Worm (Caenorhabditis elegans): Measurements from ENCODE around the gene K05F1.9.

The K05F1.9 gene

ce11 chrII:5774120-5774519 lies 26.9 kb downstream of the K05F1.9 start, which contains the start of the genes dmd-5 and F10C1.1:
Gene dmd-5, minus strand, starts transcription at chrII:5774220.
Gene F10C1.1, plus strand, starts transcription at chrII:5774229.
- TF ChIP-seq ceh-22 (tag; optimal IDR thresholded peaks at IDR 0.05) (no peak), hlh-13 (GFP tag; optimal IDR thresholded peaks at IDR 0.05) (no peak), ceh-45 (GFP tag; IDR thresholded peaks at IDR 0.05) (no peak), hlh-8 (tag; optimal IDR thresholded peaks at IDR 0.05) (no peak), ceh-31 (tag; optimal IDR thresholded peaks at IDR 0.05) (no peak), nhr-11 (tag; optimal IDR thresholded peaks at IDR 0.05) (no peak), ceh-2 (tag; optimal IDR thresholded peaks at IDR 0.05) (no peak), ceh-48 (tag; optimal IDR thresholded peaks at IDR 0.05) (no peak), pag-3 (tag; optimal IDR thresholded peaks at IDR 0.05; ENCODE audit: borderline replicate concordance) (no peak), fkh-6 (tag; optimal IDR thresholded peaks at IDR 0.05) (no peak), tbx-2 (tag; optimal IDR thresholded peaks at IDR 0.05) (no peak), ceh-24 (tag; optimal IDR thresholded peaks at IDR 0.05) (no peak), zip-5 (tag; optimal IDR thresholded peaks at IDR 0.05) (no peak), che-1 (tag; optimal IDR thresholded peaks at IDR 0.05) (no peak), fax-1 (tag; optimal IDR thresholded peaks at IDR 0.05) (no peak), unc-55 (GFP tag; optimal IDR thresholded peaks at IDR 0.05) (no peak), F13H6.1 (tag; optimal IDR thresholded peaks at IDR 0.05) (no peak), gmeb-2 (tag; optimal IDR thresholded peaks at IDR 0.05) (no peak)

- TF ChIP-seq sox-4 (tag; optimal IDR thresholded peaks at IDR 0.05) = peak; percentile 56
- no peak for TF ChIP-seq mec-3 (tag; optimal IDR thresholded peaks at IDR 0.05; ENCODE audit: borderline replicate concordance)
- TF ChIP-seq dmd-4 (tag; optimal IDR thresholded peaks at IDR 0.05; ENCODE audit: borderline replicate concordance) = no peak
- TF ChIP-seq pros-1 (tag; optimal IDR thresholded peaks at IDR 0.05) = no peak
- no peak for TF ChIP-seq K02D7.2 (tag; optimal IDR thresholded peaks at IDR 0.05)
- no peak for TF ChIP-seq ets-4 (tag; optimal IDR thresholded peaks at IDR 0.05)
- no peak for TF ChIP-seq ceh-19 (GFP tag; optimal IDR thresholded peaks at IDR 0.05)
- peak; percentile 59 for TF ChIP-seq hlh-13 (GFP tag; optimal IDR thresholded peaks at IDR 0.05)
- peak; percentile 30 for TF ChIP-seq unc-42 (tag; optimal IDR thresholded peaks at IDR 0.05)
- TF ChIP-seq ceh-48 (tag; optimal IDR thresholded peaks at IDR 0.05) = peak; percentile 33
- TF ChIP-seq nhr-11 (tag; optimal IDR thresholded peaks at IDR 0.05) = no peak
- no peak for TF ChIP-seq F13H6.1 (tag; optimal IDR thresholded peaks at IDR 0.05)
- no peak for TF ChIP-seq K09A11.1 (tag; optimal IDR thresholded peaks at IDR 0.05; ENCODE audit: insufficient read depth)
- TF ChIP-seq Y22D7AL.16 (tag; optimal IDR thresholded peaks at IDR 0.05) = peak; percentile 18
- TF ChIP-seq pha-4 (tag; optimal IDR thresholded peaks at IDR 0.05) = no peak
- peak; percentile 48 for TF ChIP-seq hlh-6 (tag; optimal IDR thresholded peaks at IDR 0.05)
- TF ChIP-seq syd-9 (tag; optimal IDR thresholded peaks at IDR 0.05) = peak; percentile 35
- peak; percentile 87 for TF ChIP-seq elt-2 (tag; optimal IDR thresholded peaks at IDR 0.05)
- TF ChIP-seq npax-4 (tag; optimal IDR thresholded peaks at IDR 0.05) = no peak
- TF ChIP-seq sdc-2 (tag; optimal IDR thresholded peaks at IDR 0.05) = peak; percentile 48
- peak; percentile 53 for TF ChIP-seq pat-9 (tag; optimal IDR thresholded peaks at IDR 0.05)
- no peak for TF ChIP-seq tbx-7 (tag; optimal IDR thresholded peaks at IDR 0.05)
- peak; percentile 38 for TF ChIP-seq fax-1 (tag; optimal IDR thresholded peaks at IDR 0.05)
- peak; percentile 37 for TF ChIP-seq ceh-18 (tag; optimal IDR thresholded peaks at IDR 0.05)
- peak; percentile 48 for TF ChIP-seq tbx-2 (tag; optimal IDR thresholded peaks at IDR 0.05)
- peak; percentile 31 for TF ChIP-seq ceh-34 (tag; optimal IDR thresholded peaks at IDR 0.05)
- TF ChIP-seq lim-6 (tag; optimal IDR thresholded peaks at IDR 0.05) = no peak
- TF ChIP-seq odd-2 (tag; optimal IDR thresholded peaks at IDR 0.05) = no peak
- peak; percentile 51 for TF ChIP-seq T23F11.4 (GFP tag; optimal IDR thresholded peaks at IDR 0.05)
- TF ChIP-seq pag-3 (tag; optimal IDR thresholded peaks at IDR 0.05; ENCODE audit: borderline replicate concordance) = no peak
- no peak for TF ChIP-seq unc-86 (tag; optimal IDR thresholded peaks at IDR 0.05)
- peak; percentile 30 for TF ChIP-seq zip-5 (tag; optimal IDR thresholded peaks at IDR 0.05)
- peak; percentile 66 for TF ChIP-seq dve-1 (tag; optimal IDR thresholded peaks at IDR 0.05)
- no peak for TF ChIP-seq ama-1 (optimal IDR thresholded peaks at IDR 0.05)
- TF ChIP-seq pax-1 (tag; optimal IDR thresholded peaks at IDR 0.05) = no peak
- TF ChIP-seq gmeb-2 (tag; optimal IDR thresholded peaks at IDR 0.05) = no peak
- peak; percentile 39 for TF ChIP-seq hlh-30 (tag; optimal IDR thresholded peaks at IDR 0.05; ENCODE audit: insufficient read depth)
- peak; percentile 52 for TF ChIP-seq ceh-31 (tag; optimal IDR thresholded peaks at IDR 0.05)
- TF ChIP-seq C08G9.2 (tag; optimal IDR thresholded peaks at IDR 0.05) = peak; percentile 47
- peak; percentile 21; the same call in 1 of the 2 replicates for TF ChIP-seq unc-3 (GFP tag; conservative IDR thresholded peaks at IDR 0.05)
- no peak for TF ChIP-seq unc-3 (tag; optimal IDR thresholded peaks at IDR 0.05)
Measured at ce11 chrII:5772547-5773142, 28.3 kb downstream of the K05F1.9 start.

All from whole organism, late embryonic.